Fruit fly (Drosophila melanogaster): Measurements from ENCODE around the gene CG7341.

DNA sequence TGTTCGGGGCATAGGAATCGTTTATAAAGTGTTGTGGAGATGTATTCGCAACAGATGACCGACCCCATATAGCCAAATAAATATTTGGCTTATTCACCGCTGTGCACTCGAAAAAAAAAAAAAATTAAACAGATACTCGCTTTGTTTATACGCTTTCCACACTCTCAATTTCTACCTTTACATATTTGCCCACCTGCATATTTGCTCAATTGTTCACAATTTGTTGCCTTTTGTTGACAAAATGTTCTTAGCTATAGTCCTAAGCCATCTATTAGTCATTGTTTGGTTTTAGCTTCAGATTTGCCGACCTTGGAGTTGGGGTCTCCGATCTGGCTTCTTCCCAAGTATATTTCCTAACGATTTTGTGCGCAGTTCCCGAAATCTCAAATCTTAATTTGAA lies 30.2 kb downstream of the CG7341 start:
- no peak for TF ChIP-seq CG1620 (GFP tag; optimal IDR thresholded peaks at IDR 0.05)
- no peak for TF ChIP-seq Mnt (GFP tag; optimal IDR thresholded peaks at IDR 0.05)
